Fruit fly (Drosophila melanogaster): ENCODE data around the gene Pop2.

dm6 chr3L:12002321-12003248 lies at the start of gene Pop2, which contains the start of gene CG6928:
- no peak for TF ChIP-seq CG7045 (GFP tag; optimal IDR thresholded peaks at IDR 0.05)
- no peak for TF ChIP-seq CG33017 (tag; optimal IDR thresholded peaks at IDR 0.05)
- peak; percentile 38 for TF ChIP-seq CG12768 (GFP tag; optimal IDR thresholded peaks at IDR 0.05)

Measured in whole organism, adult.